Worm (Caenorhabditis elegans): ENCODE results near the gene miga-1.

DNA sequence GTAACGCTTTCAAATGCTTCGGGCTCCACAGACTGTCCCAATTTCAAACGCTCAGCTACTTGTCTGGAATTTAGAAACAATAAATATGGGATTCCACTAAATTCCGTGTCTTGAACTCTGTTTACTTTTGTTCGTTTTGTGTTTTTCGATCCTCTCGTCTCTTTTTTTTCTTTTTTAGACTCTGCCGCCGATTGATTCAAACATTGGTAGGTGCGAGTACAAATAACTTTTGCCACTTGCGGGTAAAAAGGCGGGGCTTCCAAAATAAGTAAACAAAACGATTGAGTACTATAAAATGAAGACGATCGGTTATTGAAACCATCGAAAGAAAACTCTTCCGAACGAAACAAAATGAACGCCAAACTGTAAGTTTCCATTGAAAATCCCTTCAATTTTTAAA lies 35.6 kb downstream of the miga-1 start, which contains the start of gene fipr-2:
- TF ChIP-seq fax-1 (tag; optimal IDR thresholded peaks at IDR 0.05) = no peak
- TF ChIP-seq hlh-30 (tag; optimal IDR thresholded peaks at IDR 0.05; ENCODE audit: insufficient read depth) = no peak
- TF ChIP-seq tbx-7 (tag; optimal IDR thresholded peaks at IDR 0.05) = no peak
- no peak for TF ChIP-seq C38D4.7 (GFP tag; optimal IDR thresholded peaks at IDR 0.05)
- no peak for TF ChIP-seq ama-1 (optimal IDR thresholded peaks at IDR 0.05)
- no peak for TF ChIP-seq hlh-13 (GFP tag; optimal IDR thresholded peaks at IDR 0.05)
- no peak for TF ChIP-seq odd-2 (tag; optimal IDR thresholded peaks at IDR 0.05)
- TF ChIP-seq elt-2 (tag; optimal IDR thresholded peaks at IDR 0.05) = no peak
- no peak for TF ChIP-seq ceh-2 (tag; optimal IDR thresholded peaks at IDR 0.05)
- no peak for TF ChIP-seq nfya-1 (tag; optimal IDR thresholded peaks at IDR 0.05)
- TF ChIP-seq unc-86 (tag; optimal IDR thresholded peaks at IDR 0.05) = no peak
